Fruit fly (Drosophila melanogaster) whole organism, embryonic: ENCODE results near the gene CG42827.

ENCODE experiments used
- Aef1 ChIP-seq: fragments of 200-800 bp; sonication (Bioruptor generic); IDR thresholded peaks from 3 replicates; pipeline ENCODE4 v1.3.6; 2022; ENCODE audit warnings: missing biosample characterization, missing genetic modification characterization
- Asciz ChIP-seq: fragments of 200-800 bp; sonication (Bioruptor generic); optimal IDR thresholded peaks from 2 replicates; lab custom pipeline; 2017; ENCODE audit warnings: missing biosample characterization, mild to moderate bottlenecking, missing genetic modification characterization, missing genetic modification reagents
- CG11085 ChIP-seq: fragments of 200-800 bp; sonication (Bioruptor generic); IDR thresholded peaks from 2 replicates; pipeline ENCODE4 v1.3.6; 2022; ENCODE audit warnings: missing biosample characterization, missing genetic modification characterization
- CG1233 ChIP-seq: fragments of 200-800 bp; sonication (Bioruptor generic); optimal IDR thresholded peaks from 4 replicates; lab custom pipeline; 2018; ENCODE audit warnings: missing biosample characterization, mild to moderate bottlenecking, missing genetic modification characterization
- CG13296 ChIP-seq: fragments of 200-800 bp; sonication (Bioruptor generic); optimal IDR thresholded peaks from 3 replicates; lab custom pipeline; 2018; ENCODE audit warnings: missing biosample characterization, mild to moderate bottlenecking, missing genetic modification characterization
- CG13424 ChIP-seq: fragments of 200-800 bp; sonication (Bioruptor generic); optimal IDR thresholded peaks from 2 replicates; lab custom pipeline; 2019; ENCODE audit warnings: missing biosample characterization, mild to moderate bottlenecking, missing genetic modification characterization, moderate library complexity
- CG13624 ChIP-seq: fragments of 200-800 bp; sonication (Bioruptor generic); optimal IDR thresholded peaks from 2 replicates; lab custom pipeline; 2016; ENCODE audit warnings: missing biosample characterization, missing genetic modification characterization
- CG13894 ChIP-seq: fragments of 200-800 bp; sonication (Bioruptor generic); optimal IDR thresholded peaks from 3 replicates; lab custom pipeline; 2018; ENCODE audit warnings: missing biosample characterization, mild to moderate bottlenecking, missing genetic modification characterization, moderate library complexity
- CG16779 ChIP-seq: fragments of 200-800 bp; sonication (Bioruptor generic); IDR thresholded peaks from 2 replicates; pipeline ENCODE4 v1.3.6; 2022; ENCODE audit warnings: missing biosample characterization, missing genetic modification characterization
- CG2712 ChIP-seq: fragments of 200-800 bp; optimal IDR thresholded peaks from 3 replicates; lab custom pipeline; 2019; ENCODE audit warnings: missing biosample characterization, mild to moderate bottlenecking, missing genetic modification characterization, moderate library complexity
- CG32772 ChIP-seq: fragments of 200-800 bp; sonication (Bioruptor generic); IDR thresholded peaks from 2 replicates; pipeline ENCODE4 v1.3.6; 2022; ENCODE audit warnings: missing biosample characterization, missing genetic modification characterization
- CG5245 ChIP-seq: fragments of 200-800 bp; sonication (Bioruptor generic); optimal IDR thresholded peaks from 3 replicates; lab custom pipeline; 2016; ENCODE audit warnings: missing biosample characterization, missing genetic modification characterization
- CG5953 ChIP-seq: fragments of 200-800 bp; sonication (Bioruptor generic); IDR thresholded peaks from 2 replicates; pipeline ENCODE4 v1.3.6; 2022; ENCODE audit warnings: missing biosample characterization, missing genetic modification characterization
- CG6683 ChIP-seq: fragments of 200-800 bp; sonication (Bioruptor generic); optimal IDR thresholded peaks from 2 replicates; lab custom pipeline; 2017; ENCODE audit warnings: missing biosample characterization, mild to moderate bottlenecking, missing genetic modification characterization, missing genetic modification reagents
- CG6813 ChIP-seq: fragments of 200-800 bp; sonication (Bioruptor generic); optimal IDR thresholded peaks from 2 replicates; lab custom pipeline; 2017; ENCODE audit warnings: missing biosample characterization, missing genetic modification characterization, mild to moderate bottlenecking, moderate library complexity, missing genetic modification reagents
- CG7372 ChIP-seq: fragments of 200-800 bp; sonication (Bioruptor generic); IDR thresholded peaks from 2 replicates; pipeline ENCODE4 v1.3.6; 2022; ENCODE audit warnings: missing biosample characterization, missing genetic modification characterization
- D19B ChIP-seq: fragments of 200-800 bp; sonication (Bioruptor generic); optimal IDR thresholded peaks from 2 replicates; lab custom pipeline; 2017; ENCODE audit warnings: missing biosample characterization, mild to moderate bottlenecking, missing genetic modification characterization
- E2f1 ChIP-seq: fragments of 200-800 bp; sonication (Bioruptor generic); IDR thresholded peaks from 2 replicates; pipeline ENCODE4 v1.3.6; 2022; ENCODE audit warnings: missing biosample characterization, missing genetic modification characterization
- Fer1 ChIP-seq: fragments of 200-800 bp; sonication (Bioruptor generic); optimal IDR thresholded peaks from 2 replicates; lab custom pipeline; 2017; ENCODE audit warnings: missing biosample characterization, mild to moderate bottlenecking, missing genetic modification characterization
- Fer3 ChIP-seq: fragments of 200-800 bp; sonication (Bioruptor generic); optimal IDR thresholded peaks from 2 replicates; lab custom pipeline; 2018; ENCODE audit warnings: missing biosample characterization, mild to moderate bottlenecking, missing genetic modification characterization, moderate library complexity
- Gug ChIP-seq: fragments of 200-800 bp; sonication (Bioruptor generic); IDR thresholded peaks from 4 replicates; pipeline ENCODE4 v1.3.6; 2022; ENCODE audit warnings: missing biosample characterization, missing genetic modification characterization
- HLH54F ChIP-seq: fragments of 200-800 bp; sonication (Bioruptor generic); optimal IDR thresholded peaks from 3 replicates; lab custom pipeline; 2016; ENCODE audit warnings: missing biosample characterization, missing genetic modification characterization
- Hmx ChIP-seq: fragments of 200-800 bp; sonication (Bioruptor generic); optimal IDR thresholded peaks from 2 replicates; lab custom pipeline; 2016; ENCODE audit warnings: missing biosample characterization, missing genetic modification characterization
- Hsf ChIP-seq: fragments of 200-800 bp; sonication (Bioruptor generic); optimal IDR thresholded peaks from 3 replicates; lab custom pipeline; 2016; ENCODE audit warnings: missing biosample characterization, missing genetic modification characterization
- Mad ChIP-seq: fragments of 200-800 bp; sonication (Bioruptor generic); optimal IDR thresholded peaks from 2 replicates; lab custom pipeline; 2016; ENCODE audit warnings: missing biosample characterization, missing genetic modification characterization
- Med ChIP-seq: fragments of 200-800 bp; sonication (Bioruptor generic); peaks from one replicate; lab custom pipeline; 2016; ENCODE audit warnings: missing biosample characterization, missing genetic modification characterization, mild to moderate bottlenecking, inconsistent platforms, moderate library complexity
- NFAT ChIP-seq: fragments of 200-800 bp; sonication (Bioruptor generic); IDR thresholded peaks from 2 replicates; pipeline ENCODE4 v1.3.6; 2022; ENCODE audit warnings: missing biosample characterization, missing genetic modification characterization
- Pdp1 ChIP-seq, 2 experiments: fragments of 200-800 bp; sonication (Bioruptor generic); optimal IDR thresholded peaks; 3 replicates each; lab custom pipeline; 2016; ENCODE audit warnings: missing biosample characterization in 2 of 2, missing genetic modification characterization in 2 of 2, mild to moderate bottlenecking in 1 of 2, moderate library complexity in 1 of 2
- Poxn ChIP-seq: fragments of 200-800 bp; sonication (Bioruptor generic); IDR thresholded peaks from 2 replicates; pipeline ENCODE4 v1.3.6; 2022; ENCODE audit warnings: missing biosample characterization, missing genetic modification characterization
- Sry-β ChIP-seq: fragments of 200-800 bp; sonication (Bioruptor generic); optimal IDR thresholded peaks from 2 replicates; lab custom pipeline; 2018; ENCODE audit warnings: missing biosample characterization, mild to moderate bottlenecking, missing genetic modification characterization, moderate library complexity
- Ssrp ChIP-seq: fragments of 200-800 bp; sonication (Bioruptor generic); optimal IDR thresholded peaks from 2 replicates; lab custom pipeline; 2018; ENCODE audit warnings: missing biosample characterization, mild to moderate bottlenecking, missing genetic modification characterization, moderate library complexity
- cas ChIP-seq: fragments of 200-800 bp; sonication (Bioruptor generic); IDR thresholded peaks from 2 replicates; pipeline ENCODE4 v1.3.6; 2022; ENCODE audit warnings: missing biosample characterization, missing genetic modification characterization
- cg ChIP-seq: fragments of 200-800 bp; sonication (Bioruptor generic); optimal IDR thresholded peaks from 3 replicates; lab custom pipeline; 2019; ENCODE audit warnings: missing biosample characterization, mild to moderate bottlenecking, missing genetic modification characterization, moderate library complexity
- cwo ChIP-seq: fragments of 200-800 bp; sonication (Bioruptor generic); optimal IDR thresholded peaks from 3 replicates; lab custom pipeline; 2017; ENCODE audit warnings: missing biosample characterization, missing genetic modification characterization, mild to moderate bottlenecking, moderate library complexity, missing genetic modification reagents
- ewg ChIP-seq: fragments of 200-800 bp; sonication (Bioruptor generic); optimal IDR thresholded peaks from 3 replicates; lab custom pipeline; 2017; ENCODE audit warnings: mild to moderate bottlenecking, missing biosample characterization, missing genetic modification reagents, missing genetic modification characterization
- exex ChIP-seq: fragments of 200-800 bp; sonication (Bioruptor generic); optimal IDR thresholded peaks from 4 replicates; lab custom pipeline; 2018; ENCODE audit warnings: missing biosample characterization, mild to moderate bottlenecking, missing genetic modification characterization, moderate library complexity
- gcm ChIP-seq: fragments of 200-800 bp; sonication (Bioruptor generic); optimal IDR thresholded peaks from 2 replicates; lab custom pipeline; 2019; ENCODE audit warnings: missing biosample characterization, mild to moderate bottlenecking, missing genetic modification characterization, moderate library complexity
- hb ChIP-seq: fragments of 200-800 bp; sonication (Bioruptor generic); IDR thresholded peaks from 3 replicates; pipeline ENCODE4 v1.3.6; 2022; ENCODE audit warnings: missing biosample characterization, missing genetic modification characterization; ENCODE audit not compliant: partially characterized antibody
- knrl ChIP-seq: fragments of 200-800 bp; sonication (Bioruptor generic); IDR thresholded peaks from 3 replicates; pipeline ENCODE4 v1.3.6; 2022; ENCODE audit warnings: missing biosample characterization, missing genetic modification characterization; ENCODE audit not compliant: partially characterized antibody
- lmd ChIP-seq: fragments of 200-800 bp; sonication (Bioruptor generic); IDR thresholded peaks from 2 replicates; pipeline ENCODE4 v1.3.6; 2022; ENCODE audit warnings: missing biosample characterization, missing genetic modification characterization
- nmo ChIP-seq: fragments of 200-800 bp; sonication (Bioruptor generic); optimal IDR thresholded peaks from 2 replicates; lab custom pipeline; 2018; ENCODE audit warnings: missing biosample characterization, mild to moderate bottlenecking, missing genetic modification characterization, moderate library complexity
- onecut ChIP-seq: fragments of 200-800 bp; sonication (Bioruptor generic); IDR thresholded peaks from 2 replicates; pipeline ENCODE4 v1.3.6; 2022; ENCODE audit warnings: missing biosample characterization, missing genetic modification characterization
- pan ChIP-seq, 4 experiments: fragments of >200 bp in 3 of 4; fragments of 200-800 bp in 1 of 4; sonication (Bioruptor generic) in 1 of 4; optimal IDR thresholded peaks in 3 of 4; IDR thresholded peaks in 1 of 4; 2 replicates each; pipeline versions ENCODE4 v1.3.6 to Lab custom; 2017 to 2022; ENCODE audit warnings: missing biosample characterization in 2 of 4, missing genetic modification characterization in 2 of 4, mixed read lengths in 1 of 4
- sisA ChIP-seq: fragments of 200-800 bp; sonication (Bioruptor generic); IDR thresholded peaks from 2 replicates; pipeline ENCODE4 v1.3.6; 2022; ENCODE audit warnings: missing biosample characterization, missing genetic modification characterization
- sob ChIP-seq: fragments of 200-800 bp; sonication (Bioruptor generic); IDR thresholded peaks from 2 replicates; pipeline ENCODE4 v1.3.6; 2022; ENCODE audit warnings: missing biosample characterization, missing genetic modification characterization
- ssp ChIP-seq: fragments of 200-800 bp; sonication (Bioruptor generic); IDR thresholded peaks from 2 replicates; pipeline ENCODE4 v1.3.6; 2022; ENCODE audit warnings: missing biosample characterization, missing genetic modification characterization
- stc ChIP-seq: fragments of 200-800 bp; sonication (Bioruptor generic); IDR thresholded peaks from 2 replicates; pipeline ENCODE4 v1.3.6; 2022; ENCODE audit warnings: missing biosample characterization, missing genetic modification characterization
- trh ChIP-seq: fragments of 200-800 bp; sonication (Bioruptor generic); optimal IDR thresholded peaks from 2 replicates; lab custom pipeline; 2016; ENCODE audit warnings: missing biosample characterization, missing genetic modification characterization
- vvl ChIP-seq: fragments of 200-800 bp; sonication (Bioruptor generic); IDR thresholded peaks from 2 replicates; pipeline ENCODE4 v1.3.6; 2022; ENCODE audit warnings: missing biosample characterization, missing genetic modification characterization

Gene CG42827

dm6 chr3R:23334866-23335265, 37.9 kb upstream of the CG42827 start (continued):
- TF ChIP-seq Asciz (GFP tag; lab: Kevin White, UChicago) (peak; percentile 20), Gug (GFP tag; lab: Robert Waterston, UW) (peak; percentile 22; the same call in 1 of the 4 replicates), Fer1 (GFP tag; lab: Kevin White, UChicago) (peak; percentile 47), Hmx (GFP tag; lab: Kevin White, UChicago) (no peak), Sry-β (no peak), nmo (GFP tag; lab: Kevin White, UChicago) (peak; percentile 41), ewg (GFP tag; lab: Kevin White, UChicago) (no peak), Mad (GFP tag; lab: Kevin White, UChicago) (no peak), cg (GFP tag; lab: Kevin White, UChicago) (peak; percentile 29), CG5245 (GFP tag; lab: Kevin White, UChicago) (peak; percentile 10), Aef1 (GFP tag; lab: Robert Waterston, UW) (peak; percentile 49; the same call in 2 of the 3 replicates), CG11085 (GFP tag; lab: Robert Waterston, UW) (peak; percentile 29; the same call in 1 of the 2 replicates), sob (GFP tag; lab: Robert Waterston, UW) (peak; percentile 37), gcm (GFP tag; lab: Kevin White, UChicago) (no peak), pan (optimal IDR thresholded peaks at IDR 0.05; lab: Kevin White, UChicago) (no peak), pan (GFP tag; optimal IDR thresholded peaks at IDR 0.05 in 1 of 2, IDR thresholded peaks at IDR 0.05 in 1 of 2) (peak in 1 of 2 experiments; percentile 55), knrl (GFP tag; lab: Robert Waterston, UW) (no peak), vvl (peak; percentile 49), Pdp1 (GFP tag; optimal IDR thresholded peaks at IDR 0.05; lab: Kevin White, UChicago) (peak; percentile 18 to 43), CG16779 (GFP tag; lab: Robert Waterston, UW) (0 out of 2 replicates have a peak, but pooled peaks have one; percentile 12), hb (GFP tag; lab: Robert Waterston, UW) (no peak), CG13624 (GFP tag; lab: Kevin White, UChicago) (peak; percentile 67), onecut (GFP tag; lab: Robert Waterston, UW) (no peak), cwo (GFP tag; lab: Kevin White, UChicago) (peak; percentile 31), Ssrp (tag; lab: Kevin White, UChicago) (peak; percentile 28), CG13424 (tag; lab: Kevin White, UChicago) (peak; percentile 31), lmd (GFP tag; lab: Robert Waterston, UW) (peak; percentile 54; the same call in 1 of the 2 replicates), Hsf (GFP tag; lab: Kevin White, UChicago) (peak; percentile 31), exex (tag; lab: Kevin White, UChicago) (peak; percentile 17), Fer3 (peak; percentile 65), CG6813 (peak; percentile 25), ssp (GFP tag; lab: Robert Waterston, UW) (0 out of 2 replicates have a peak, but pooled peaks have one; percentile 22), CG32772 (GFP tag; lab: Robert Waterston, UW) (peak; percentile 46; the same call in 1 of the 2 replicates), E2f1 (GFP tag; lab: Robert Waterston, UW) (peak; percentile 24; the same call in 1 of the 2 replicates), CG2712 (tag; lab: Kevin White, UChicago) (peak; percentile 46), CG6683 (GFP tag; lab: Kevin White, UChicago) (peak; percentile 25), Med (GFP tag; lab: Kevin White, UChicago) (peak; percentile 78), CG13296 (GFP tag; lab: Kevin White, UChicago) (peak; percentile 23), sisA (peak; percentile 40; the same call in 1 of the 2 replicates), CG13894 (tag; lab: Kevin White, UChicago) (peak; percentile 5), D19B (GFP tag; lab: Kevin White, UChicago) (peak; percentile 52), CG1233 (peak; percentile 39), NFAT (GFP tag; lab: Robert Waterston, UW) (peak; percentile 32; the same call in 1 of the 2 replicates), Poxn (GFP tag; lab: Robert Waterston, UW) (no peak), CG5953 (GFP tag; lab: Robert Waterston, UW) (peak; percentile 52; the same call in 1 of the 2 replicates), CG7372 (peak; percentile 42; the same call in 1 of the 2 replicates), HLH54F (GFP tag; lab: Kevin White, UChicago) (peak; percentile 4), trh (no peak), stc (GFP tag; lab: Robert Waterston, UW) (peak; percentile 18; the same call in 1 of the 2 replicates), cas (GFP tag; lab: Robert Waterston, UW) (peak; percentile 35; the same call in 1 of the 2 replicates)
